Fruit fly (Drosophila melanogaster) whole organism, wandering third instar larva: ENCODE data around the gene Usp1.

Source experiments
- Abd-B ChIP-seq: fragments of >200 bp; optimal IDR thresholded peaks from 2 replicates; lab custom pipeline; 2017; ENCODE audit warnings: missing biosample characterization, missing genetic modification characterization
- CG32264 ChIP-seq: fragments of 200-800 bp; sonication (Bioruptor generic); optimal IDR thresholded peaks from 2 replicates; lab custom pipeline; 2016; ENCODE audit warnings: missing biosample characterization, missing genetic modification characterization
- CG9705 ChIP-seq: fragments of 200-800 bp; sonication (Bioruptor generic); optimal IDR thresholded peaks from 2 replicates; lab custom pipeline; 2018; ENCODE audit warnings: missing biosample characterization, mild to moderate bottlenecking, missing genetic modification characterization
- CrebA ChIP-seq: fragments of 200-800 bp; sonication (Bioruptor generic); optimal IDR thresholded peaks from 2 replicates; lab custom pipeline; 2016; ENCODE audit warnings: missing biosample characterization, mild to moderate bottlenecking, missing genetic modification characterization, borderline replicate concordance
- Dfd ChIP-seq: fragments of >200 bp; optimal IDR thresholded peaks from 2 replicates; lab custom pipeline; 2017; ENCODE audit warnings: missing biosample characterization, missing genetic modification characterization
- Dif ChIP-seq: fragments of 200-275, 200-300 bp; sonication (Bioruptor generic); optimal IDR thresholded peaks from 2 replicates; lab custom pipeline; 2018; ENCODE audit warnings: missing biosample characterization, missing genetic modification characterization; ENCODE audit not compliant: partially characterized antibody
- GATAd ChIP-seq: sonication (Bioruptor generic); optimal IDR thresholded peaks from 2 replicates; lab custom pipeline; 2016; ENCODE audit warnings: missing biosample characterization, missing genetic modification characterization
- HLH106 ChIP-seq: fragments of 200-800 bp; optimal IDR thresholded peaks from 3 replicates; lab custom pipeline; 2019; ENCODE audit warnings: missing biosample characterization, mild to moderate bottlenecking, missing genetic modification characterization, moderate library complexity
- Hnf4 ChIP-seq: fragments of 200-800 bp; sonication (Bioruptor generic); optimal IDR thresholded peaks from 2 replicates; lab custom pipeline; 2016; ENCODE audit warnings: missing biosample characterization, mild to moderate bottlenecking, missing genetic modification characterization
- Hr83 ChIP-seq: fragments of 200-300 bp; sonication (Bioruptor generic); optimal IDR thresholded peaks from 2 replicates; lab custom pipeline; 2016; ENCODE audit warnings: missing biosample characterization, mild to moderate bottlenecking, missing genetic modification characterization, moderate library complexity; ENCODE audit not compliant: poor library complexity, severe bottlenecking
- Mio ChIP-seq: sonication (Bioruptor generic); optimal IDR thresholded peaks from 2 replicates; lab custom pipeline; 2016; ENCODE audit warnings: missing biosample characterization, missing genetic modification characterization
- Myc ChIP-seq: fragments of >200 bp; optimal IDR thresholded peaks from 2 replicates; lab custom pipeline; 2017
- N ChIP-seq: fragments of >200 bp; optimal IDR thresholded peaks from 2 replicates; lab custom pipeline; 2018; ENCODE audit warnings: missing biosample characterization, missing external identifiers, missing genetic modification characterization
- OdsH ChIP-seq: fragments of 200-800 bp; sonication (Bioruptor generic); optimal IDR thresholded peaks from 2 replicates; lab custom pipeline; 2016; ENCODE audit warnings: missing biosample characterization, mild to moderate bottlenecking, missing genetic modification characterization
- Rel ChIP-seq, 2 experiments: fragments of 200-800 bp; sonication (Bioruptor generic) in 1 of 2; optimal IDR thresholded peaks; 2 replicates in 1 of 2; 3 replicates in 1 of 2; lab custom pipeline; 2016 to 2019; ENCODE audit warnings: mild to moderate bottlenecking in 2 of 2, missing biosample characterization in 2 of 2, missing genetic modification characterization in 2 of 2, moderate library complexity in 1 of 2
- Sp1 ChIP-seq: fragments of 200-800 bp; sonication (Bioruptor generic); optimal IDR thresholded peaks from 3 replicates; lab custom pipeline; 2019; ENCODE audit warnings: missing biosample characterization, mild to moderate bottlenecking, missing genetic modification characterization, moderate library complexity
- Vsx2 ChIP-seq: fragments of 200-300, 225-300 bp; sonication (Bioruptor generic); optimal IDR thresholded peaks from 2 replicates; lab custom pipeline; 2018; ENCODE audit warnings: missing biosample characterization, missing genetic modification characterization; ENCODE audit not compliant: partially characterized antibody
- br ChIP-seq: fragments of 200-800 bp; sonication (Bioruptor generic); optimal IDR thresholded peaks from 2 replicates; lab custom pipeline; 2016; ENCODE audit warnings: missing biosample characterization, missing genetic modification characterization
- brk ChIP-seq: fragments of 200-800 bp; sonication (Bioruptor generic); optimal IDR thresholded peaks from 2 replicates; lab custom pipeline; 2016; ENCODE audit warnings: missing biosample characterization, mild to moderate bottlenecking, missing genetic modification characterization
- dl ChIP-seq, 2 experiments: fragments of 175-275, 200-275 bp in 1 of 2; fragments of 200-275 bp in 1 of 2; sonication (Bioruptor generic); optimal IDR thresholded peaks; lab custom pipeline; 2018; ENCODE audit warnings: mild to moderate bottlenecking in 2 of 2, missing biosample characterization in 2 of 2, missing genetic modification characterization in 2 of 2, moderate library complexity in 2 of 2; ENCODE audit not compliant: partially characterized antibody in 2 of 2, insufficient read depth in 1 of 2
- dmrt93B ChIP-seq: fragments of 200-800 bp; sonication (Bioruptor generic); optimal IDR thresholded peaks from 2 replicates; lab custom pipeline; 2018; ENCODE audit warnings: missing biosample characterization, mild to moderate bottlenecking, missing genetic modification characterization
- dsf ChIP-seq: sonication (Bioruptor generic); optimal IDR thresholded peaks from 2 replicates; lab custom pipeline; 2016; ENCODE audit warnings: missing biosample characterization, missing genetic modification characterization, borderline replicate concordance
- ey ChIP-seq: fragments of 200-800 bp; sonication (Bioruptor generic); optimal IDR thresholded peaks from 2 replicates; lab custom pipeline; 2016; ENCODE audit warnings: missing biosample characterization, missing genetic modification characterization
- foxo ChIP-seq, 2 experiments: fragments of 200-800 bp; sonication (Bioruptor generic); optimal IDR thresholded peaks; 2 replicates in 1 of 2; 3 replicates in 1 of 2; lab custom pipeline; 2016 to 2017; ENCODE audit warnings: missing biosample characterization in 2 of 2, missing genetic modification characterization in 2 of 2
- fru ChIP-seq: fragments of 200-800 bp; sonication (Bioruptor generic); optimal IDR thresholded peaks from 3 replicates; lab custom pipeline; 2016; ENCODE audit warnings: missing biosample characterization, mild to moderate bottlenecking, missing genetic modification characterization
- h ChIP-seq: fragments of 200-800 bp; sonication (Bioruptor generic); optimal IDR thresholded peaks from 3 replicates; lab custom pipeline; 2016; ENCODE audit warnings: missing biosample characterization, mild to moderate bottlenecking, missing genetic modification characterization
- jim ChIP-seq: fragments of 175-275, 200-325 bp; sonication (Bioruptor generic); optimal IDR thresholded peaks from 2 replicates; lab custom pipeline; 2016; ENCODE audit warnings: missing biosample characterization, mild to moderate bottlenecking, missing genetic modification characterization
- lola ChIP-seq: fragments of >200 bp; optimal IDR thresholded peaks from 2 replicates; lab custom pipeline; 2017; ENCODE audit warnings: missing biosample characterization, missing genetic modification characterization
- psq ChIP-seq: fragments of 200-800 bp; sonication (Bioruptor generic); optimal IDR thresholded peaks from 3 replicates; lab custom pipeline; 2017; ENCODE audit warnings: missing biosample characterization, mild to moderate bottlenecking, missing genetic modification characterization, moderate library complexity
- rgr ChIP-seq: fragments of 200-800 bp; sonication (Bioruptor generic); optimal IDR thresholded peaks from 3 replicates; lab custom pipeline; 2016; ENCODE audit warnings: missing biosample characterization, mild to moderate bottlenecking, missing genetic modification characterization
- sage ChIP-seq: fragments of 200-800 bp; sonication (Bioruptor generic); optimal IDR thresholded peaks from 2 replicates; lab custom pipeline; 2016; ENCODE audit warnings: missing biosample characterization, mild to moderate bottlenecking, missing genetic modification characterization
- sv ChIP-seq: fragments of 200-800 bp; sonication (Bioruptor generic); optimal IDR thresholded peaks from 3 replicates; lab custom pipeline; 2016; ENCODE audit warnings: missing biosample characterization, missing genetic modification characterization
- tai ChIP-seq: sonication (Bioruptor generic); optimal IDR thresholded peaks from 2 replicates; lab custom pipeline; 2016; ENCODE audit warnings: missing biosample characterization, missing genetic modification characterization
- usp ChIP-seq: fragments of >200 bp; optimal IDR thresholded peaks from 2 replicates; lab custom pipeline; 2017; ENCODE audit warnings: missing biosample characterization, missing genetic modification characterization
- woc ChIP-seq: sonication (Bioruptor generic); optimal IDR thresholded peaks from 2 replicates; lab custom pipeline; 2016; ENCODE audit warnings: missing biosample characterization, mild to moderate bottlenecking, missing genetic modification characterization

The Usp1 gene

DNA sequence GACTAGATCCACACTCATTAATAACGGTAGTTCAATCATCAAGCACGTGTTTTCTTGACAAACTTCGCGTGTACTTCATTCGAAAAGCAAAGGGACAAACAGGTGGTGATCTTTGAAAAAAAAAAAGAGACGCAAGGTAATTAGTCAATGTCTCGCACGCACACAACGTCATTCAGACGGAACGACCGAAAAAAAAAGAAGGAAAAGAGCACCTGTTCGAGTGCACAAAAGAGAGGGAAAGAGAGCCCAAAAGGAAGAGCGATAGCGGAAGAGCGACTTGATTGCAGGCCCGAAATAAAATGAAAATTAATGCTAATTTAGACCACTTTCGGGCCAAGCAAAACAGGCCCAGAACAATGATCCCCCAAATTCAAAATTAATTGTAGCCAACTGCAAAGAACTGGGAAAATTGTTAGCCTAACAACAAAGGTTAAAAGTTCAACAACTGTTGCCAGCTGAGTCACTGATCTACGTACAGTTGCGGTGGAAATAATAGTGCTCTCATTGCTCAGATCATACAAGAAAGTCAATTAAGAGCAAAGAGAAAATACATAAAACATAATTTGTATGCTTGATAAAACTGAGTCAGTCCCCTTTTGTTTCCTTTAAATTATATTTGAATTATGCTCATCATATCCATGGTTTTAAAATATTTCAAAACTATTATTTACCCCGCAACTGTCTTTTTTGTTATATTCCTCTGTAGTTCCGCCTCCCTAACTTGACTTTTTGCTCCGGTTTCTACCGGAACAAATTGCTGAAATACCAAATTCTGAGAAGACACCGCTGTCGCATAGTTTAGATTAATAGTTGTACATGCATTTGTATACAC is 13.1 kb upstream of the Usp1 start:
- TF ChIP-seq usp (GFP tag; lab: Kevin White, UChicago) (no peak), Dif (GFP tag; lab: Kevin White, UChicago) (peak; percentile 57)

DNA sequence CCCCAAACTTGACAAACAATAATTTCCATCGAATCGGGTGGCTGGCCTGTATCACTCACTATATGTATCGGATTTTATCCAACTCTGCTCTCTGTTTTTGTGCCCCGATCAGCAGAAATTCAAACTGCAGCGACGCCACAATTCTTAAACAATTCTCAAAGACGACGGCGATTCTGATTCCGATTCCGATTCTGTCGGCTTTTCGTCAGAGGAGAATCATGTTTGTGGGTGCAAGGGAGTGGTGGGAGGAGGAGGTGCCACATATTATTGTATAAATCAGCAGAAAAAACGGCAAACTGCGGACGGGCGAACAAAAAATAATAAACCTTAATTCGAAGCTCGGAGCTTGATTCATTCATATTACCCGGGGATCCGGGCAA is 12.5 kb upstream of the Usp1 start:
- TF ChIP-seq rgr (GFP tag; lab: Kevin White, UChicago) (no peak), Hr83 (GFP tag; lab: Kevin White, UChicago) (no peak), tai (GFP tag; lab: Kevin White, UChicago) (no peak), sv (GFP tag; lab: Kevin White, UChicago) (no peak), psq (GFP tag; lab: Kevin White, UChicago) (no peak), dl (GFP tag; optimal IDR thresholded peaks at IDR 0.05; lab: Kevin White, UChicago; ENCODE audit: insufficient read depth in 1 of 2, partially characterized antibody in 2 of 2) (no peak), foxo (GFP tag; optimal IDR thresholded peaks at IDR 0.05; lab: Kevin White, UChicago) (no peak), Rel (GFP tag; optimal IDR thresholded peaks at IDR 0.05; lab: Kevin White, UChicago) (no peak), Rel (tag; optimal IDR thresholded peaks at IDR 0.05; lab: Kevin White, UChicago) (no peak), brk (GFP tag; lab: Kevin White, UChicago) (no peak), GATAd (GFP tag; lab: Kevin White, UChicago) (no peak), Abd-B (no peak), Vsx2 (GFP tag; lab: Kevin White, UChicago) (no peak), Sp1 (GFP tag; lab: Kevin White, UChicago) (no peak), usp (GFP tag; lab: Kevin White, UChicago) (no peak), lola (GFP tag; lab: Kevin White, UChicago) (no peak), ey (GFP tag; lab: Kevin White, UChicago) (no peak), Dfd (no peak), dsf (GFP tag; lab: Kevin White, UChicago) (no peak)

DNA sequence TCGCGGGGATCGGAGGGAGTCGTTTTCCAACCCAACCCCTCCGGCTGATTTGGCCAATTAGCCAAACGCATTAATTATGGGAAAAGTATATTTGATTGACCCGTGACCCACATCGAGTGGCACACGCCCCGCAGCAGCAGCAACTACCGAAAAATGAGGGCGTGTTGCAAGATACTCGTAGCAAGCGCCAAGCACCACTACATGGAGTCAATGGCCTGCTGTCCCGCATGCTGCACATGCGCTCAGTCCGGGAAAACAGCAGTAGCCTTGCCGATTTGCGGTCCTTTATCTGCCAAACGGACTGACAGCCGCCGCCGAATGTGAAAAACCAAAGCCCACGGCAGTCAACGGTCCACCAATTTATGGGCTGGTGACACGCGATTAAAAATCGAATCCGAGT is 11.7 kb upstream of the Usp1 start:
- TF ChIP-seq Hr83 (GFP tag; lab: Kevin White, UChicago): no peak
- TF ChIP-seq dl (GFP tag; optimal IDR thresholded peaks at IDR 0.05; lab: Kevin White, UChicago; ENCODE audit: insufficient read depth in 1 of 2, partially characterized antibody in 2 of 2): no peak
- TF ChIP-seq CrebA (GFP tag; lab: Kevin White, UChicago): no peak
- no peak for TF ChIP-seq sv (GFP tag; lab: Kevin White, UChicago)
- TF ChIP-seq lola (GFP tag; lab: Kevin White, UChicago): no peak

DNA sequence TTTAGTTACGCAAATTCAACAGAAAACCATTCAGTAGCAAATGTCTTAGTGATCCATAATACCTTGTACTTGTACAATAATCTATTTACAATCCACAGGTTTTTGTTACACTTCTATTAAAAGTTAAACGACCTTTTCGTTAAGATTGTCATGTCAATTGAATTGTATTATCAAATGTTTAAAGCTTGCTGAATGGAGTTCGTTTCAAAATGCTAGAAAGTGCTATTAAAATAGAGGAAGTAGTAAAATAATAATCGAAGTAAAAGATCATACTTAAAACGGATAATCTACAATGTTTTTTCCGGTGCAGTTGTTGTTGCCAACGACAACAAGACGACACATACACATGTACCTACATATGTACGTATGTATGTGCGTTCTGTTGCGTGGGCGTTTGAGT is 11.0 kb upstream of the Usp1 start:
- no peak for TF ChIP-seq CG32264
- no peak for TF ChIP-seq h (GFP tag; lab: Kevin White, UChicago)
- TF ChIP-seq psq (GFP tag; lab: Kevin White, UChicago): no peak
- no peak for TF ChIP-seq ey (GFP tag; lab: Kevin White, UChicago)
- TF ChIP-seq GATAd (GFP tag; lab: Kevin White, UChicago): no peak

DNA sequence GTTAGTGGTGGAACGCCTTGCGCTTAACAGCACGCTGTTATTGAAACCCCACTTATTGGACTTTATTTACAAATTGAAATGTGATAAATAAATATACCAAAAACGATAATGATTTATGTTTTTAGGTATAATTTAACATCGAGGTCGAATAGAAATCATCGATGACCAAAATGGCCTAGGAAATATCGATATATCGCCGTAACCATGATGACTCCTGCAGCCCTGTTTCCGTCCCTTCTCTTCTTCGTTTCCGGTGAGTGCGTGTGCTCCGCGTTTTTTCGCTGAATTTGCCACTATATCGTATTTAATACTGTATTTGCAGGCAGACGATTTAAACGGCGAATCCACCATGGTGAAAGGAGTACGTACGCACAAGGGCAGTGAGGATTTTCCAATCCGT is 9.0 kb upstream of the Usp1 start, which contains the start of gene eEF1gamma:
Gene eEF1gamma (plus strand): TSS at position 225 of the 400 bp plus-strand sequence.
- peak; percentile 83 for TF ChIP-seq Mio (GFP tag; lab: Kevin White, UChicago)
- peak; percentile 94 for TF ChIP-seq br (GFP tag; lab: Kevin White, UChicago)
- peak; percentile 50 for TF ChIP-seq Myc
- peak; percentile 93 for TF ChIP-seq Hr83 (GFP tag; lab: Kevin White, UChicago)
- TF ChIP-seq N (GFP tag; lab: Kevin White, UChicago): no peak
- TF ChIP-seq Sp1 (GFP tag; lab: Kevin White, UChicago): peak; percentile 94
- peak; percentile 80 for TF ChIP-seq psq (GFP tag; lab: Kevin White, UChicago)
- peak; percentile 88 for TF ChIP-seq HLH106
- TF ChIP-seq fru (GFP tag; lab: Kevin White, UChicago): peak; percentile 86
- TF ChIP-seq sage: peak; percentile 46
- no peak for TF ChIP-seq Hnf4 (GFP tag; lab: Kevin White, UChicago)
- peak; percentile 95 for TF ChIP-seq rgr (GFP tag; lab: Kevin White, UChicago)
- no peak for TF ChIP-seq jim (GFP tag; lab: Kevin White, UChicago)
- no peak for TF ChIP-seq Dfd
- TF ChIP-seq GATAd (GFP tag; lab: Kevin White, UChicago): peak; percentile 14
- peak; percentile 93 for TF ChIP-seq sv (GFP tag; lab: Kevin White, UChicago)
- TF ChIP-seq dmrt93B (GFP tag; lab: Kevin White, UChicago): peak; percentile 96
- TF ChIP-seq woc (GFP tag; lab: Kevin White, UChicago): no peak
- TF ChIP-seq ey (GFP tag; lab: Kevin White, UChicago): peak; percentile 77
- TF ChIP-seq Abd-B: no peak
- TF ChIP-seq Dif (GFP tag; lab: Kevin White, UChicago): peak; percentile 38
- TF ChIP-seq Vsx2 (GFP tag; lab: Kevin White, UChicago): no peak
- peak; percentile 91 for TF ChIP-seq h (GFP tag; lab: Kevin White, UChicago)
- TF ChIP-seq foxo (GFP tag; optimal IDR thresholded peaks at IDR 0.05; lab: Kevin White, UChicago): peak; percentile 61 to 87
- peak; percentile 78 for TF ChIP-seq CG32264
- peak; percentile 90 for TF ChIP-seq OdsH
- TF ChIP-seq Rel (GFP tag; optimal IDR thresholded peaks at IDR 0.05; lab: Kevin White, UChicago): no peak
- TF ChIP-seq Rel (tag; optimal IDR thresholded peaks at IDR 0.05; lab: Kevin White, UChicago): peak; percentile 71
- TF ChIP-seq CG9705: peak; percentile 97
- TF ChIP-seq, all 38 proteins: peak for 21
